Fruit fly (Drosophila melanogaster): ENCODE results near the gene Culd.

Gene Culd

DNA sequence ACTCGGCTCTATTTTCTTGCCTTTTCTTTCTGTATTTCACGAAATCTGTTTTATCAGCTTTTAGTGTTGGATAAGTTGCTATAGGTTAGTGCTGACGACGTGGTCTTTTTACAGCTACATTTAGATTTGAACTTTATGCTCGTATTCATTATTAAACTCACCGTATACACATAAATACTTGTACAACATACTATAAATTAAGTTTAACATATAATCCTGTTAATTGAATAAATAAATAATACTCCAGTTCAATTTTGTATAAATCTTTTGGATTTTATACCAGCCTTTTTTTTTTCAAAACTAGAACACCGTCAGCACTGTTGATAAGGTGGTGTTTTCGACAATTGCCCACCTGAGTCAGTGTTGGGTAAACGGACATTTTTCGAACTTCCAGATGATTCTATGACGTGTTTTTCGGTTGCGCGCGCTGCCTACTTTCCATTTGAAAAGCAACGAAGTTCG lies 47.2 kb downstream of the Culd start, which contains the start of gene BI-1 (continued):
- TF ChIP-seq Sry-β (GFP tag; optimal IDR thresholded peaks at IDR 0.05) (peak; percentile 99), zen (tag; optimal IDR thresholded peaks at IDR 0.05) (peak; percentile 56), phol (tag; optimal IDR thresholded peaks at IDR 0.05) (peak; percentile 81), ara (GFP tag; IDR thresholded peaks at IDR 0.05) (no peak), gfzf (GFP tag; optimal IDR thresholded peaks at IDR 0.05) (peak; percentile 15), NK7.1 (GFP tag; optimal IDR thresholded peaks at IDR 0.05) (no peak), Bdp1 (GFP tag; optimal IDR thresholded peaks at IDR 0.05) (peak; percentile 32), schlank (tag; optimal IDR thresholded peaks at IDR 0.05) (no peak), CG7357 (GFP tag; IDR thresholded peaks at IDR 0.05) (no peak), mirr (GFP tag; optimal IDR thresholded peaks at IDR 0.05) (peak; percentile 33), prd (optimal IDR thresholded peaks at IDR 0.05) (no peak), prd (GFP tag; IDR thresholded peaks at IDR 0.05) (peak; percentile 58; the same call in 2 of the 3 replicates), Hr39 (optimal IDR thresholded peaks at IDR 0.05) (no peak), CG3065 (GFP tag; optimal IDR thresholded peaks at IDR 0.05) (no peak), Sox100B (GFP tag; optimal IDR thresholded peaks at IDR 0.05) (peak; percentile 79), Oli (tag; optimal IDR thresholded peaks at IDR 0.05) (peak; percentile 56), CG9817 (tag; optimal IDR thresholded peaks at IDR 0.05) (peak; percentile 66), CG18476 (GFP tag; optimal IDR thresholded peaks at IDR 0.05) (peak; percentile 57), btn (GFP tag; optimal IDR thresholded peaks at IDR 0.05) (no peak), CG3995 (GFP tag; optimal IDR thresholded peaks at IDR 0.05) (peak; percentile 44), tio (GFP tag; optimal IDR thresholded peaks at IDR 0.05) (no peak), Tbp (GFP tag; optimal IDR thresholded peaks at IDR 0.05) (no peak), ems (GFP tag; optimal IDR thresholded peaks at IDR 0.05) (peak; percentile 28), CG1603 (tag; optimal IDR thresholded peaks at IDR 0.05) (no peak), CG8924 (tag; optimal IDR thresholded peaks at IDR 0.05) (no peak), fd96Cb (tag; optimal IDR thresholded peaks at IDR 0.05) (peak; percentile 24), Gsc (GFP tag; IDR thresholded peaks at IDR 0.05) (no peak), CG3407 (GFP tag; optimal IDR thresholded peaks at IDR 0.05) (peak; percentile 9), esg (GFP tag; conservative IDR thresholded peaks at IDR 0.05) (no peak), CG12659 (GFP tag; optimal IDR thresholded peaks at IDR 0.05) (peak; percentile 80), CG6175 (GFP tag; IDR thresholded peaks at IDR 0.05) (0 out of 3 replicates have a peak, but pooled peaks have one; percentile 7), ind (GFP tag; optimal IDR thresholded peaks at IDR 0.05) (peak; percentile 65), CG13424 (tag; optimal IDR thresholded peaks at IDR 0.05) (peak; percentile 70), lbe (GFP tag; optimal IDR thresholded peaks at IDR 0.05) (peak; percentile 48), vfl (GFP tag; optimal IDR thresholded peaks at IDR 0.05) (peak; percentile 33), slp2 (GFP tag; optimal IDR thresholded peaks at IDR 0.05) (no peak), eyg (GFP tag; optimal IDR thresholded peaks at IDR 0.05) (no peak), lov (optimal IDR thresholded peaks at IDR 0.05) (no peak), lov (GFP tag; IDR thresholded peaks at IDR 0.05) (no peak), Sin3A (optimal IDR thresholded peaks at IDR 0.05) (peak; percentile 42), NC2β (GFP tag; optimal IDR thresholded peaks at IDR 0.05) (no peak), CG9727 (GFP tag; optimal IDR thresholded peaks at IDR 0.05) (peak; percentile 63), Adf1 (GFP tag; IDR thresholded peaks at IDR 0.05) (0 out of 2 replicates have a peak, but pooled peaks have one; percentile 18), pita (GFP tag; optimal IDR thresholded peaks at IDR 0.05) (no peak), HHEX (GFP tag; optimal IDR thresholded peaks at IDR 0.05) (peak; percentile 51), oc (tag; optimal IDR thresholded peaks at IDR 0.05) (no peak), z (GFP tag; IDR thresholded peaks at IDR 0.05) (no peak), sima (GFP tag; optimal IDR thresholded peaks at IDR 0.05) (no peak), CG6854 (GFP tag; optimal IDR thresholded peaks at IDR 0.05) (no peak), CG15601 (tag; optimal IDR thresholded peaks at IDR 0.05) (no peak), Nf-YA (GFP tag; IDR thresholded peaks at IDR 0.05) (0 out of 2 replicates have a peak, but pooled peaks have one; percentile 21), knrl (GFP tag; IDR thresholded peaks at IDR 0.05; ENCODE audit: partially characterized antibody) (0 out of 3 replicates have a peak, but pooled peaks have one; percentile 23)

All from whole organism, embryonic.